Fruit fly (Drosophila melanogaster): ENCODE measurements around the gene CG8814.

DNA sequence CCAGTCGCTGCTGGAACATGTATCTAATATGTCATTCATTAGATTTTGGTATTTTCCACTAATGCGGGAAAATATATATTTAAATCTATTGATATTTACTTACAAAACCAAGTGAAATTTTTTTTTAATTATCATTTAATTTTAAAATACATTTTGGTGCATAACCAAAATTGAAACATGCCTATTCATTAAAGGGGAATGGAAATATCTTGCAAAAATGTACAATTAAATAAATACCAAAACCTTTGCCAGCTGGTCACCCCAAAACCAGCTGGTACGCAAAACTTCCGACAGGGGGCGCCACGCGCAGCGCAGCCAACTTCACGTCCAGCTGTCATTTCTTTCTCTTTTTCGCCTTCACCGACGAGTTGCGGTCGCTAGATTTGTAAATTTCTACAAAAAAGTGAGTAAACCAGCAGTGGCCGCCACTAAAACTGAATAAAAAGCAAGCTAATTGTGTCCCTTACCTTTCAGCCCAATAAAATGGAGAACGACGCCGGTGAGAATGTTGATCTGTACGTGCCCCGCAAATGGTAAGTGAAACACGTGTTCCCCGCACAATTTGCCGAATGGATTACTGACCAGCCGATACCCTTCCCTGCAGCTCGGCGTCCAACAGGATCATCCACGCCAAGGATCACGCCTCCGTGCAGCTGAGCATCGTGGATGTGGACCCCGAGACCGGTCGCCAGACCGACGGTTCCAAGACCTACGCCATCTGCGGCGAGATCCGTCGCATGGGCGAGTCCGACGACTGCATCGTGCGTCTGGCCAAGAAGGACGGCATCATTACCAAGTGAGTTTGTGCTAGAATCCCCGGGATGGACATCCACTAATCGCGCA is 18.7 kb upstream of the CG8814 start, which contains the start of the genes CG3104 and RpS21:
- TF ChIP-seq OdsH (GFP tag; optimal IDR thresholded peaks at IDR 0.05) (peak; percentile 73), rgr (GFP tag; optimal IDR thresholded peaks at IDR 0.05) (peak; percentile 91), sage (GFP tag; optimal IDR thresholded peaks at IDR 0.05) (peak; percentile 52)
